Worm (Caenorhabditis elegans) whole organism, young adult: Measurements from ENCODE around the gene srh-21.

Experiments used
- B0035.1 ChIP-seq: sonication (generic microtip); optimal IDR thresholded peaks from 2 replicates; lab custom pipeline; 2016; ENCODE audit warnings: missing genetic modification characterization, mild to moderate bottlenecking, missing compliant biosample characterization, missing genotype, missing genetic modification reagents
- B0336.3 ChIP-seq: fragments of 200-800 bp; sonication (Bioruptor generic); IDR thresholded peaks from 2 replicates; pipeline ENCODE4 v1.3.6; 2022; ENCODE audit warnings: missing genetic modification characterization, missing compliant biosample characterization
- F37B4.10 ChIP-seq: fragments of 200-800 bp; sonication (Bioruptor generic); IDR thresholded peaks from 2 replicates; pipeline ENCODE4 v1.3.6; 2022; ENCODE audit warnings: missing genetic modification characterization, missing compliant biosample characterization
- F55B11.4 ChIP-seq: sonication (generic microtip); optimal IDR thresholded peaks from 2 replicates; lab custom pipeline; 2016; ENCODE audit warnings: missing compliant biosample characterization, missing genetic modification characterization, borderline replicate concordance; ENCODE audit not compliant: insufficient read depth
- K11D2.4 ChIP-seq: fragments of 200-800 bp; sonication (Bioruptor generic); IDR thresholded peaks from 2 replicates; pipeline ENCODE4 v1.3.6; 2022; ENCODE audit warnings: missing genetic modification reagents, missing genetic modification characterization, missing compliant biosample characterization
- T07F8.4 ChIP-seq: sonication (generic microtip); optimal IDR thresholded peaks from 2 replicates; lab custom pipeline; 2016; ENCODE audit warnings: mild to moderate bottlenecking, missing genetic modification characterization, moderate library complexity, missing compliant biosample characterization
- Y67H2A.10 ChIP-seq: fragments of 200-800 bp; sonication (Bioruptor generic); conservative IDR thresholded peaks from 2 replicates; pipeline ENCODE4 v1.3.6; 2022; ENCODE audit warnings: missing genetic modification reagents, missing genetic modification characterization, missing compliant biosample characterization
- Y79H2A.3 ChIP-seq: fragments of 200-800 bp; sonication (Bioruptor generic); conservative IDR thresholded peaks from 2 replicates; pipeline ENCODE4 v1.3.6; 2022; ENCODE audit warnings: missing genetic modification reagents, missing genetic modification characterization, missing compliant biosample characterization
- attf-6 ChIP-seq: fragments of 200-800 bp; sonication (Bioruptor generic); IDR thresholded peaks from 2 replicates; pipeline ENCODE4 v1.3.6; 2022; ENCODE audit warnings: missing genetic modification reagents, missing genetic modification characterization, missing compliant biosample characterization
- ceh-40 ChIP-seq: fragments of 200-800 bp; sonication (Bioruptor generic); IDR thresholded peaks from 2 replicates; pipeline ENCODE4 v1.3.6; 2022; ENCODE audit warnings: missing genetic modification characterization, missing compliant biosample characterization
- dox-1 ChIP-seq: fragments of 200-800 bp; sonication (Bioruptor generic); IDR thresholded peaks from 2 replicates; pipeline ENCODE4 v1.3.6; 2022; ENCODE audit warnings: missing genetic modification reagents, missing genetic modification characterization, missing compliant biosample characterization
- dpff-1 ChIP-seq: sonication (generic microtip); optimal IDR thresholded peaks from 2 replicates; lab custom pipeline; 2017; ENCODE audit warnings: mild to moderate bottlenecking, missing genetic modification characterization, missing compliant biosample characterization
- egrh-3 ChIP-seq: fragments of 200-800 bp; sonication (Bioruptor generic); IDR thresholded peaks from 2 replicates; pipeline ENCODE4 v1.3.6; 2022; ENCODE audit warnings: missing genetic modification reagents, missing genetic modification characterization, missing compliant biosample characterization
- hmg-1.2 ChIP-seq: fragments of 200-800 bp; sonication (Bioruptor generic); IDR thresholded peaks from 2 replicates; pipeline ENCODE4 v1.3.6; 2022; ENCODE audit warnings: missing genetic modification reagents, missing genetic modification characterization, missing compliant biosample characterization
- hsf-1 ChIP-seq: fragments of 200-800 bp; sonication (Bioruptor generic); IDR thresholded peaks from 2 replicates; pipeline ENCODE4 v1.3.6; 2022; ENCODE audit warnings: missing genetic modification reagents, missing genetic modification characterization, missing compliant biosample characterization
- lin-40 ChIP-seq: sonication (generic microtip); optimal IDR thresholded peaks from 2 replicates; lab custom pipeline; 2016; ENCODE audit warnings: missing genetic modification characterization, mild to moderate bottlenecking, missing compliant biosample characterization, missing genotype, missing genetic modification reagents
- mes-4 ChIP-seq: sonication (generic microtip); optimal IDR thresholded peaks from 2 replicates; lab custom pipeline; 2016; ENCODE audit warnings: missing genotype, missing genetic modification characterization, missing compliant biosample characterization
- nhr-80 ChIP-seq: sonication (generic microtip); optimal IDR thresholded peaks from 2 replicates; lab custom pipeline; 2016; ENCODE audit warnings: missing genetic modification characterization, missing compliant biosample characterization
- pbrm-1 ChIP-seq: fragments of 200-800 bp; sonication (Bioruptor generic); IDR thresholded peaks from 2 replicates; pipeline ENCODE4 v1.3.6; 2022; ENCODE audit warnings: missing genetic modification reagents, missing genetic modification characterization, missing compliant biosample characterization
- repo-1 ChIP-seq: sonication (generic microtip); optimal IDR thresholded peaks from 2 replicates; lab custom pipeline; 2017; ENCODE audit warnings: mild to moderate bottlenecking, missing genetic modification characterization, missing compliant biosample characterization
- sea-2 ChIP-seq: fragments of 200-800 bp; sonication (Bioruptor generic); IDR thresholded peaks from 2 replicates; pipeline ENCODE4 v1.3.6; 2022; ENCODE audit warnings: missing genetic modification characterization, missing compliant biosample characterization
- snpc-3.4 ChIP-seq: sonication (generic microtip); optimal IDR thresholded peaks from 2 replicates; lab custom pipeline; 2017; ENCODE audit warnings: missing genetic modification characterization, mild to moderate bottlenecking, missing compliant biosample characterization, antibody characterized with exemption, moderate library complexity, missing genotype, missing genetic modification reagents
- snpc-4 ChIP-seq, 5 experiments: fragments of 150-350 bp in 1 of 5; sonication (generic microtip) in 4 of 5; optimal IDR thresholded peaks; 2 replicates each; lab custom pipeline; 2014 to 2018; ENCODE audit warnings: missing genetic modification characterization in 5 of 5, missing biosample characterization in 3 of 5, antibody characterized with exemption in 2 of 5, mild to moderate bottlenecking in 2 of 5, missing compliant biosample characterization in 2 of 5, missing genotype in 2 of 5, moderate library complexity in 2 of 5, missing genetic modification reagents in 1 of 5
- zfh-2 ChIP-seq: fragments of 200-800 bp; sonication (Bioruptor generic); conservative IDR thresholded peaks from 2 replicates; pipeline ENCODE4 v1.3.6; 2022; ENCODE audit warnings: missing genetic modification reagents, missing genetic modification characterization, missing compliant biosample characterization
- ztf-22 ChIP-seq: fragments of 200-800 bp; sonication (Bioruptor generic); optimal IDR thresholded peaks from 2 replicates; lab custom pipeline; 2018; ENCODE audit warnings: mild to moderate bottlenecking, missing genetic modification characterization, moderate library complexity, missing compliant biosample characterization

srh-21 gene

DNA sequence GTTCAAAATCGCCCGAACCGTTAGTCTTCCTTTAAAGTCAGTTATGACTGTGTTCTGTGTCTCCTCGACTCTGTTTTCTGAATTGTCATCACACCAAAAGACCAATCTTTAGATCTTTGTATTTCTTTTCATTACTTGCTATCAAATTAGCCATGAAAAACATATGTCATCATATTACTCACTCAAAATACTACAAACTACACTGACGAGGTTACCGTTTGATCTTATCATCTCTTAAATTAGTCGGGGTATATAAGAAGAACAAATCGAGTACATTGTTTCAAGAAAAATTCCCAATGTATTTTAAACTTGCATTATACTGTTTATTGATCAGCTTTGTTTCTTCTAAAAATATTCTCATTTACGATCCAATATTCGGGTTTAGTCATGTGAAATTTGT, 17.9 kb upstream of the srh-21 start, which contains the start of gene ugt-13:
TSS of gene ugt-13 (plus strand) at position 294 of the 400 bp plus-strand sequence.
- TF ChIP-seq lin-40 (tag; lab: Kevin White, UChicago) (peak; percentile 7), B0336.3 (GFP tag; lab: Robert Waterston, UW) (no peak)

- TF ChIP-seq B0035.1 (no peak), K11D2.4 (GFP tag; lab: Robert Waterston, UW) (no peak), dox-1 (no peak), mes-4 (tag; lab: Kevin White, UChicago) (no peak), F55B11.4 (no peak)
Observed at ce11 chrV:4912313-4912712, 14.2 kb upstream of the srh-21 start, which contains the start of gene H23N18.5. TSS of gene H23N18.5 (minus strand) at chrV:4912381.

ce11 chrV:4913853-4914252, 12.6 kb upstream of the srh-21 start:
- TF ChIP-seq snpc-4 (GFP tag; optimal IDR thresholded peaks at IDR 0.05; lab: Kevin White, UChicago) (no peak), snpc-4 (tag; optimal IDR thresholded peaks at IDR 0.05; lab: Kevin White, UChicago) (peak in 2 of 4 experiments; percentile 54 to 80), T07F8.4 (tag; lab: Kevin White, UChicago) (no peak), pbrm-1 (GFP tag; lab: Robert Waterston, UW) (no peak)

- TF ChIP-seq F55B11.4: no peak
- TF ChIP-seq nhr-80 (tag; lab: Kevin White, UChicago): peak; percentile 37
- no peak for TF ChIP-seq repo-1 (tag; lab: Kevin White, UChicago)
Observed at ce11 chrV:4914879-4915278, 11.6 kb upstream of the srh-21 start, which contains the start of gene H23N18.6. TSS of gene H23N18.6 (minus strand) at chrV:4915079.

DNA sequence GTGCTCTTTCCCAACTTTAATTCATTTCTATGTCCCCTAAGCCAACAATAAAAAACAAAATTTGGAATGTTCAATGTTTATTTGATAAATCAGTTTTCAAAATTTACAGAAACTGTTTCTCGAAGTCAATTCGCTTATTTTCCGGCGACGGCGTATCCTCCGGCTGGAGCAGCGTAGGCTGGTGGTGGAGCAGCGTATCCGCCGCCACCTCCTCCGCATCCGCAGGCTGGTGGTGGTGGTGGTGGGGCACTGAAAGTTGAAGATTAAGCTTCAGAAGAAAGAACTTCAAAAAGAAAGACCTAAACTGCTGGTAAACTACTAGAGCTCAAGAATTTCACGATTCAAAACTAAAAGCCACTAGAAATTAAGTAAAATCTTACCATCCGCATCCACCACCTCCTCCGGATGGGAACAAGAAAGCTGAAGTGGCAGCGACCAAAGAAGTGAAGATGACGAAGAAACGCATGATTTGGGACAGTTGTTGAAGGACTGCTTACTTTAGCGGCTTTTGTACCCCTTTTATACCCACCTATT, 8.3 kb upstream of the srh-21 start, which contains the start of gene C02E7.7:
TSS of gene C02E7.7 (minus strand) at position 484 of the 534 bp plus-strand sequence.
- no peak for TF ChIP-seq Y67H2A.10 (GFP tag; lab: Robert Waterston, UW)
- peak; percentile 46; the same call in 1 of the 2 replicates for TF ChIP-seq egrh-3 (GFP tag; lab: Robert Waterston, UW)
- peak; percentile 74 for TF ChIP-seq zfh-2 (GFP tag; lab: Robert Waterston, UW)
- TF ChIP-seq, all 124 proteins: peak for 2

ce11 chrV:4918664-4919257, 7.7 kb upstream of the srh-21 start, which contains the start of gene C02E7.6:
TSS of gene C02E7.6 (plus strand) at chrV:4919207.
- no peak for TF ChIP-seq Y79H2A.3 (GFP tag; lab: Robert Waterston, UW)
- TF ChIP-seq hsf-1 (GFP tag; lab: Robert Waterston, UW): 0 out of 2 replicates have a peak, but pooled peaks have one; percentile 29
- TF ChIP-seq snpc-3.4: no peak
- TF ChIP-seq ceh-40 (GFP tag; lab: Robert Waterston, UW): no peak
- no peak for TF ChIP-seq F37B4.10
- no peak for TF ChIP-seq ztf-22 (GFP tag; lab: Kevin White, UChicago)
- no peak for TF ChIP-seq hmg-1.2 (GFP tag; lab: Robert Waterston, UW)

- TF ChIP-seq dpff-1 (tag; lab: Kevin White, UChicago) (no peak), sea-2 (no peak), lin-40 (tag; lab: Kevin White, UChicago) (no peak), attf-6 (GFP tag; lab: Robert Waterston, UW) (no peak), repo-1 (tag; lab: Kevin White, UChicago) (no peak)
Observed at ce11 chrV:4920690-4921152, 5.8 kb upstream of the srh-21 start, which contains the start of the genes C02E7.8 and srh-23. TSS of gene C02E7.8 (minus strand) at chrV:4920790. TSS of gene srh-23 (plus strand) at chrV:4921102.
